Fruit fly (Drosophila melanogaster) whole organism, prepupa: ENCODE results near the gene Vha16-2.

Source experiments
- CG11902 ChIP-seq: fragments of 200-800 bp; sonication (Bioruptor generic); optimal IDR thresholded peaks from 3 replicates; lab custom pipeline; 2016; ENCODE audit warnings: missing biosample characterization, missing genetic modification characterization
- CG15336 ChIP-seq: fragments of 200-800 bp; sonication (Bioruptor generic); IDR thresholded peaks from 2 replicates; pipeline ENCODE4 v1.3.6; 2022; ENCODE audit warnings: missing biosample characterization, missing genetic modification characterization
- CG16779 ChIP-seq: fragments of 200-800 bp; sonication (Bioruptor generic); optimal IDR thresholded peaks from 3 replicates; lab custom pipeline; 2017; ENCODE audit warnings: missing biosample characterization, mild to moderate bottlenecking, missing genetic modification characterization
- CG3032 ChIP-seq: fragments of 200-800 bp; optimal IDR thresholded peaks from 2 replicates; lab custom pipeline; 2019; ENCODE audit warnings: missing biosample characterization, mild to moderate bottlenecking, missing genetic modification characterization, moderate library complexity
- CG31627 ChIP-seq: fragments of 200-800 bp; sonication (Bioruptor generic); optimal IDR thresholded peaks from 3 replicates; lab custom pipeline; 2016; ENCODE audit warnings: missing biosample characterization, missing genetic modification characterization
- CG3919 ChIP-seq: fragments of 200-800 bp; sonication (Bioruptor generic); optimal IDR thresholded peaks from 3 replicates; lab custom pipeline; 2016; ENCODE audit warnings: missing biosample characterization, missing genetic modification characterization
- CG4318 ChIP-seq: fragments of 200-800 bp; sonication (Bioruptor generic); optimal IDR thresholded peaks from 3 replicates; lab custom pipeline; 2017; ENCODE audit warnings: missing biosample characterization, mild to moderate bottlenecking, missing genetic modification characterization
- CG6163 ChIP-seq: fragments of 200-800 bp; sonication (Bioruptor generic); IDR thresholded peaks from 3 replicates; pipeline ENCODE4 v1.3.6; 2022; ENCODE audit warnings: missing biosample characterization, missing genetic modification characterization
- CG6276 ChIP-seq: fragments of 200-800 bp; sonication (Bioruptor generic); optimal IDR thresholded peaks from 2 replicates; lab custom pipeline; 2017; ENCODE audit warnings: missing biosample characterization, mild to moderate bottlenecking, missing genetic modification characterization
- CG6792 ChIP-seq: fragments of 200-800 bp; sonication (Bioruptor generic); optimal IDR thresholded peaks from 3 replicates; lab custom pipeline; 2016; ENCODE audit warnings: missing biosample characterization, missing genetic modification characterization
- CG6808 ChIP-seq: fragments of 200-800 bp; sonication (Bioruptor generic); optimal IDR thresholded peaks from 3 replicates; lab custom pipeline; 2017; ENCODE audit warnings: missing biosample characterization, missing genetic modification characterization, mild to moderate bottlenecking, moderate library complexity, missing genetic modification reagents
- CG6854 ChIP-seq: fragments of 200-800 bp; sonication (Bioruptor generic); optimal IDR thresholded peaks from 2 replicates; lab custom pipeline; 2017; ENCODE audit warnings: missing biosample characterization, mild to moderate bottlenecking, missing genetic modification characterization
- CG7368 ChIP-seq: fragments of 200-800 bp; sonication (Bioruptor generic); optimal IDR thresholded peaks from 3 replicates; lab custom pipeline; 2016; ENCODE audit warnings: missing biosample characterization, missing genetic modification characterization
- CG8119 ChIP-seq: fragments of 200-800 bp; sonication (Bioruptor generic); IDR thresholded peaks from 3 replicates; pipeline ENCODE4 v1.3.6; 2022; ENCODE audit warnings: missing biosample characterization, missing genetic modification characterization
- CG8319 ChIP-seq: fragments of 200-800 bp; sonication (Bioruptor generic); optimal IDR thresholded peaks from 3 replicates; lab custom pipeline; 2016; ENCODE audit warnings: missing biosample characterization, missing genetic modification characterization
- CG8632 ChIP-seq: fragments of 200-800 bp; sonication (Bioruptor generic); optimal IDR thresholded peaks from 3 replicates; lab custom pipeline; 2016; ENCODE audit warnings: missing biosample characterization, missing genetic modification characterization
- CG9139 ChIP-seq: fragments of 200-800 bp; sonication (Bioruptor generic); optimal IDR thresholded peaks from 3 replicates; lab custom pipeline; 2017; ENCODE audit warnings: missing biosample characterization, mild to moderate bottlenecking, missing genetic modification characterization
- Eip75B ChIP-seq: fragments of 200-800 bp; sonication (Bioruptor generic); optimal IDR thresholded peaks from 3 replicates; lab custom pipeline; 2016; ENCODE audit warnings: missing biosample characterization, missing genetic modification characterization
- Eip78C ChIP-seq: fragments of 200-800 bp; sonication (Bioruptor generic); peaks from one replicate; lab custom pipeline; 2016; ENCODE audit warnings: missing biosample characterization, missing genetic modification characterization
- Ets21C ChIP-seq: fragments of 200-800 bp; sonication (Bioruptor generic); optimal IDR thresholded peaks from 3 replicates; lab custom pipeline; 2016; ENCODE audit warnings: missing biosample characterization, missing genetic modification characterization
- Ets96B ChIP-seq: fragments of 200-800 bp; optimal IDR thresholded peaks from 2 replicates; lab custom pipeline; 2019; ENCODE audit warnings: missing biosample characterization, mild to moderate bottlenecking, missing genetic modification characterization, moderate library complexity
- Gug ChIP-seq: fragments of 200-800 bp; sonication (Bioruptor generic); IDR thresholded peaks from 2 replicates; pipeline ENCODE4 v1.3.6; 2022; ENCODE audit warnings: missing biosample characterization, missing genetic modification characterization
- Hr38 ChIP-seq: sonication (Bioruptor generic); optimal IDR thresholded peaks from 2 replicates; lab custom pipeline; 2016; ENCODE audit warnings: missing biosample characterization, missing genetic modification characterization
- Hr39 ChIP-seq: fragments of 200-800 bp; sonication (Bioruptor generic); optimal IDR thresholded peaks from 2 replicates; lab custom pipeline; 2016; ENCODE audit warnings: missing biosample characterization, missing genetic modification characterization
- Hr4 ChIP-seq: fragments of 200-800 bp; sonication (Bioruptor generic); optimal IDR thresholded peaks from 3 replicates; lab custom pipeline; 2016; ENCODE audit warnings: missing biosample characterization, missing genetic modification characterization
- Lpt ChIP-seq: fragments of 200-800 bp; sonication (Bioruptor generic); optimal IDR thresholded peaks from 3 replicates; lab custom pipeline; 2016; ENCODE audit warnings: missing biosample characterization, missing genetic modification characterization
- Met ChIP-seq: fragments of 200-800 bp; sonication (Bioruptor generic); optimal IDR thresholded peaks from 3 replicates; lab custom pipeline; 2016; ENCODE audit warnings: missing biosample characterization, missing genetic modification characterization
- OdsH ChIP-seq: fragments of 200-800 bp; sonication (Bioruptor generic); optimal IDR thresholded peaks from 3 replicates; lab custom pipeline; 2016; ENCODE audit warnings: missing biosample characterization, missing genetic modification characterization
- Smox ChIP-seq: fragments of 200-800 bp; sonication (Bioruptor generic); optimal IDR thresholded peaks from 3 replicates; lab custom pipeline; 2016; ENCODE audit warnings: missing biosample characterization, missing genetic modification characterization
- Sox14 ChIP-seq: fragments of 200-800 bp; sonication (Bioruptor generic); optimal IDR thresholded peaks from 3 replicates; lab custom pipeline; 2016; ENCODE audit warnings: missing biosample characterization, missing genetic modification characterization
- Sox15 ChIP-seq: fragments of 200-800 bp; sonication (Bioruptor generic); optimal IDR thresholded peaks from 3 replicates; lab custom pipeline; 2016; ENCODE audit warnings: missing biosample characterization, missing genetic modification characterization
- achi ChIP-seq: fragments of 200-800 bp; sonication (Bioruptor generic); optimal IDR thresholded peaks from 3 replicates; lab custom pipeline; 2016; ENCODE audit warnings: missing biosample characterization, missing genetic modification characterization
- cyc ChIP-seq: fragments of 200-800 bp; sonication (Bioruptor generic); optimal IDR thresholded peaks from 3 replicates; lab custom pipeline; 2016; ENCODE audit warnings: missing biosample characterization, missing genetic modification characterization
- dac ChIP-seq: fragments of 200-800 bp; sonication (Bioruptor generic); optimal IDR thresholded peaks from 2 replicates; lab custom pipeline; 2017; ENCODE audit warnings: missing biosample characterization, mild to moderate bottlenecking, missing genetic modification characterization
- dsx ChIP-seq: fragments of 200-800 bp; optimal IDR thresholded peaks from 3 replicates; lab custom pipeline; 2019; ENCODE audit warnings: missing biosample characterization, mild to moderate bottlenecking, missing genetic modification characterization, moderate library complexity; ENCODE audit not compliant: poor library complexity, severe bottlenecking
- eg ChIP-seq: fragments of 200-800 bp; sonication (Bioruptor generic); IDR thresholded peaks from 3 replicates; pipeline ENCODE4 v1.3.6; 2022; ENCODE audit warnings: missing biosample characterization, missing genetic modification characterization
- esn ChIP-seq: fragments of 200-800 bp; sonication (Bioruptor generic); optimal IDR thresholded peaks from 2 replicates; lab custom pipeline; 2016; ENCODE audit warnings: missing biosample characterization, mild to moderate bottlenecking, missing genetic modification characterization, moderate library complexity
- fd59A ChIP-seq: fragments of 200-800 bp; sonication (Bioruptor generic); optimal IDR thresholded peaks from 2 replicates; lab custom pipeline; 2017; ENCODE audit warnings: missing biosample characterization, mild to moderate bottlenecking, missing genetic modification characterization, missing genetic modification reagents
- fd85E ChIP-seq: fragments of 200-800 bp; sonication (Bioruptor generic); optimal IDR thresholded peaks from 3 replicates; lab custom pipeline; 2016; ENCODE audit warnings: missing biosample characterization, missing genetic modification characterization
- fkh ChIP-seq: fragments of 200-800 bp; sonication (Bioruptor generic); optimal IDR thresholded peaks from 3 replicates; lab custom pipeline; 2017; ENCODE audit warnings: missing biosample characterization, mild to moderate bottlenecking, missing genetic modification characterization, moderate library complexity
- lz ChIP-seq: fragments of 200-800 bp; sonication (Bioruptor generic); optimal IDR thresholded peaks from 3 replicates; lab custom pipeline; 2016; ENCODE audit warnings: missing biosample characterization, missing genetic modification characterization
- net ChIP-seq: fragments of 200-800 bp; sonication (Bioruptor generic); optimal IDR thresholded peaks from 3 replicates; lab custom pipeline; 2016; ENCODE audit warnings: missing biosample characterization, missing genetic modification characterization
- pdm3 ChIP-seq: fragments of 200-800 bp; sonication (Bioruptor generic); optimal IDR thresholded peaks from 3 replicates; lab custom pipeline; 2016; ENCODE audit warnings: missing biosample characterization, missing genetic modification characterization
- salr ChIP-seq, 2 experiments: fragments of 200-800 bp; sonication (Bioruptor generic); optimal IDR thresholded peaks; 3 replicates each; lab custom pipeline; 2016 to 2018; ENCODE audit warnings: missing biosample characterization in 2 of 2, missing genetic modification characterization in 2 of 2, mild to moderate bottlenecking in 1 of 2
- spab ChIP-seq: fragments of 200-800 bp; sonication (Bioruptor generic); optimal IDR thresholded peaks from 2 replicates; lab custom pipeline; 2017; ENCODE audit warnings: missing biosample characterization, mild to moderate bottlenecking, missing genetic modification characterization, missing genetic modification reagents
- ss ChIP-seq, 2 experiments: fragments of 200-800 bp; sonication (Bioruptor generic); optimal IDR thresholded peaks; 2 replicates in 1 of 2; 3 replicates in 1 of 2; lab custom pipeline; 2017 to 2018; ENCODE audit warnings: mild to moderate bottlenecking in 2 of 2, missing biosample characterization in 2 of 2, missing genetic modification characterization in 2 of 2, moderate library complexity in 1 of 2
- svp ChIP-seq: fragments of 200-800 bp; sonication (Bioruptor generic); peaks from one replicate; lab custom pipeline; 2016; ENCODE audit warnings: missing biosample characterization, missing genetic modification characterization
- topi ChIP-seq: fragments of 200-800 bp; sonication (Bioruptor generic); optimal IDR thresholded peaks from 3 replicates; lab custom pipeline; 2016; ENCODE audit warnings: missing biosample characterization, missing genetic modification characterization
- vri ChIP-seq: fragments of 200-800 bp; sonication (Bioruptor generic); optimal IDR thresholded peaks from 3 replicates; lab custom pipeline; 2016; ENCODE audit warnings: missing biosample characterization, mild to moderate bottlenecking, missing genetic modification characterization

The Vha16-2 gene

DNA sequence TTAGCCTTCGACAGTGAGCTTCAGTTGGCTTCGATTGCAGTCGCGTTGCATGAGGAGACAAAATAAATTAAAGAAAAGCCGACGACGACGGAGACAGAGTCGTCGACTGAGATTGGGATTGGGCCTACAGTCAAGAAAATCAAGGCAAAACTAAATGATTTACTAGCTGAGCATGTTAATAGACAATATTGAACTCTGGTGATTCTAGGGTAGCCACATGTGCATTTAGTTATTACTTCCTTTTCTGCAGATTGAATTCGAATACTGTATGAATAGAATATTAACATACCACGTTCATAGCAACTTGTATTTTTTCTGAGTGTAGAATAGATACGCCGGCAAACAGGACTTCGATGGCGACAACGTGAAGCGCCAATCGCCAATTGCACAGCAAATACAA lies 26.4 kb upstream of the Vha16-2 start (continued):
- TF ChIP-seq CG31627 (GFP tag; lab: Kevin White, UChicago) (no peak), Hr4 (peak; percentile 87), achi (GFP tag; lab: Kevin White, UChicago) (peak; percentile 62), CG9139 (GFP tag; lab: Kevin White, UChicago) (no peak), salr (GFP tag; optimal IDR thresholded peaks at IDR 0.05; lab: Kevin White, UChicago) (peak in 1 of 2 experiments; percentile 56), CG11902 (GFP tag; lab: Kevin White, UChicago) (no peak), CG6808 (peak; percentile 57), dsx (peak; percentile 28), CG3032 (peak; percentile 55), eg (peak; percentile 85), CG6163 (GFP tag; lab: Robert Waterston, UW) (peak; percentile 76), topi (GFP tag; lab: Kevin White, UChicago) (no peak), vri (GFP tag; lab: Kevin White, UChicago) (no peak), CG16779 (tag; lab: Kevin White, UChicago) (peak; percentile 29), net (GFP tag; lab: Kevin White, UChicago) (peak; percentile 34)

dm6 chr3L:11448935-11449334 lies 25.8 kb upstream of the Vha16-2 start:
- peak; percentile 71 for TF ChIP-seq Eip75B (GFP tag; lab: Kevin White, UChicago)
- no peak for TF ChIP-seq CG6808
- TF ChIP-seq lz (GFP tag; lab: Kevin White, UChicago), result peak; percentile 2
- TF ChIP-seq Ets96B (tag; lab: Kevin White, UChicago), result peak; percentile 43
- peak; percentile 92 for TF ChIP-seq Lpt (GFP tag; lab: Kevin White, UChicago)
- TF ChIP-seq Sox15 (GFP tag; lab: Kevin White, UChicago), result no peak
- TF ChIP-seq CG8319 (GFP tag; lab: Kevin White, UChicago), result peak; percentile 0
- peak; percentile 25 for TF ChIP-seq topi (GFP tag; lab: Kevin White, UChicago)
- peak; percentile 25 for TF ChIP-seq CG6792 (GFP tag; lab: Kevin White, UChicago)
- peak; percentile 53 for TF ChIP-seq CG7368
- TF ChIP-seq Sox14 (GFP tag; lab: Kevin White, UChicago), result peak; percentile 79
- TF ChIP-seq CG31627 (GFP tag; lab: Kevin White, UChicago), result no peak
- peak; percentile 85 for TF ChIP-seq CG3919 (GFP tag; lab: Kevin White, UChicago)
- peak; percentile 67 for TF ChIP-seq dac (GFP tag; lab: Kevin White, UChicago)
- TF ChIP-seq Met (GFP tag; lab: Kevin White, UChicago), result no peak
- peak; percentile 14 for TF ChIP-seq cyc (GFP tag; lab: Kevin White, UChicago)
- peak; percentile 92 for TF ChIP-seq Eip78C
- peak; percentile 95 for TF ChIP-seq CG6163 (GFP tag; lab: Robert Waterston, UW)
- TF ChIP-seq spab (GFP tag; lab: Kevin White, UChicago), result peak; percentile 31
- no peak for TF ChIP-seq vri (GFP tag; lab: Kevin White, UChicago)
- TF ChIP-seq Gug (GFP tag; lab: Robert Waterston, UW), result peak; percentile 90
- peak; percentile 23 for TF ChIP-seq svp (GFP tag; lab: Kevin White, UChicago)
- TF ChIP-seq esn (GFP tag; lab: Kevin White, UChicago), result no peak
- TF ChIP-seq CG16779 (tag; lab: Kevin White, UChicago), result peak; percentile 26
- TF ChIP-seq fkh (GFP tag; lab: Kevin White, UChicago), result no peak
- TF ChIP-seq Hr39 (GFP tag; lab: Kevin White, UChicago), result peak; percentile 12
- TF ChIP-seq achi (GFP tag; lab: Kevin White, UChicago), result peak; percentile 79
- TF ChIP-seq CG11902 (GFP tag; lab: Kevin White, UChicago), result no peak
- TF ChIP-seq fd59A (GFP tag; lab: Kevin White, UChicago), result peak; percentile 49
- peak; percentile 82 for TF ChIP-seq CG6276 (GFP tag; lab: Kevin White, UChicago)
- TF ChIP-seq salr (GFP tag; optimal IDR thresholded peaks at IDR 0.05; lab: Kevin White, UChicago), result peak in 1 of 2 experiments; percentile 76
- peak; percentile 68 for TF ChIP-seq pdm3 (GFP tag; lab: Kevin White, UChicago)
- peak; percentile 55 for TF ChIP-seq CG3032
- peak; percentile 95 for TF ChIP-seq CG15336
- peak; percentile 48 for TF ChIP-seq net (GFP tag; lab: Kevin White, UChicago)
- TF ChIP-seq Smox, result no peak
- TF ChIP-seq Hr38, result no peak
- no peak for TF ChIP-seq Ets21C (GFP tag; lab: Kevin White, UChicago)
- peak; percentile 72 for TF ChIP-seq OdsH (GFP tag; lab: Kevin White, UChicago)
- peak; percentile 67 for TF ChIP-seq CG4318 (GFP tag; lab: Kevin White, UChicago)
- no peak for TF ChIP-seq fd85E (GFP tag; lab: Kevin White, UChicago)
- TF ChIP-seq CG6854 (GFP tag; lab: Kevin White, UChicago), result no peak
- TF ChIP-seq ss (GFP tag; optimal IDR thresholded peaks at IDR 0.05; lab: Kevin White, UChicago), result no peak
- TF ChIP-seq CG8632 (GFP tag; lab: Kevin White, UChicago), result no peak
- peak; percentile 42 for TF ChIP-seq dsx
- TF ChIP-seq CG8119 (GFP tag; lab: Robert Waterston, UW), result peak; percentile 93
